Worm (Caenorhabditis elegans) whole organism, L1 larva: Measurements from ENCODE around the gene frpr-6.

ENCODE experiments used
- aly-2 ChIP-seq: fragments of 150-350 bp; optimal IDR thresholded peaks from 2 replicates; lab custom pipeline; 2014; ENCODE audit warnings: missing biosample characterization, missing genetic modification characterization
- fkh-10 ChIP-seq: sonication (generic microtip); optimal IDR thresholded peaks from 2 replicates; lab custom pipeline; 2017; ENCODE audit warnings: missing biosample characterization, missing genetic modification reagents, missing genetic modification characterization
- mab-9 ChIP-seq: fragments of 200-800 bp; sonication (Bioruptor generic); IDR thresholded peaks from 2 replicates; pipeline ENCODE4 v1.3.6; 2022; ENCODE audit warnings: missing genetic modification reagents, missing genetic modification characterization, missing compliant biosample characterization
- nhr-28 ChIP-seq: fragments of 150-350 bp; optimal IDR thresholded peaks from 2 replicates; lab custom pipeline; 2014; ENCODE audit warnings: missing biosample characterization, missing genetic modification characterization
- pag-3 ChIP-seq: sonication (generic microtip); optimal IDR thresholded peaks from 2 replicates; lab custom pipeline; 2017; ENCODE audit warnings: missing genetic modification characterization, mild to moderate bottlenecking, missing compliant biosample characterization, antibody characterized with exemption, borderline replicate concordance; ENCODE audit not compliant: insufficient read depth

- TF ChIP-seq nhr-28 (tag; lab: Kevin White, UChicago), result no peak
- TF ChIP-seq aly-2 (tag; lab: Kevin White, UChicago), result no peak
- TF ChIP-seq fkh-10 (GFP tag; lab: Kevin White, UChicago), result peak; percentile 31
- TF ChIP-seq pag-3 (tag; lab: Kevin White, UChicago), result peak; percentile 35
- TF ChIP-seq mab-9, result no peak
Measured at ce11 chrV:9128562-9128961, 27.6 kb upstream of the frpr-6 start.
